Worm (Caenorhabditis elegans): ENCODE measurements around the gene srsx-6.

- no peak for TF ChIP-seq jun-1 (tag; optimal IDR thresholded peaks at IDR 0.05)
- no peak for TF ChIP-seq ama-1 (optimal IDR thresholded peaks at IDR 0.05)
- TF ChIP-seq lin-15B (tag; optimal IDR thresholded peaks at IDR 0.05) = no peak
- no peak for TF ChIP-seq nhr-67 (tag; optimal IDR thresholded peaks at IDR 0.05)
- TF ChIP-seq nhr-11 (tag; optimal IDR thresholded peaks at IDR 0.05) = no peak
- no peak for TF ChIP-seq zag-1 (tag; optimal IDR thresholded peaks at IDR 0.05)
- TF ChIP-seq unc-62 (GFP tag; optimal IDR thresholded peaks at IDR 0.05) = no peak
- no peak for TF ChIP-seq ztf-11 (tag; optimal IDR thresholded peaks at IDR 0.05)
- TF ChIP-seq nfya-1 (tag; optimal IDR thresholded peaks at IDR 0.05; ENCODE audit: insufficient read depth) = no peak
- no peak for TF ChIP-seq nhr-12 (tag; optimal IDR thresholded peaks at IDR 0.05)
- no peak for TF ChIP-seq fkh-2 (tag; optimal IDR thresholded peaks at IDR 0.05)
Measured at ce11 chrV:7958740-7959320, 31.9 kb downstream of the srsx-6 start, which contains the start of the genes clec-217 and F26D11.2.

Measured in whole organism, L3 larva.